Worm (Caenorhabditis elegans) whole organism, dauer: ENCODE measurements around the gene cyp-35B2.

ENCODE experiments used
- unc-62 ChIP-seq: sonication (generic microtip); optimal IDR thresholded peaks from 2 replicates; lab custom pipeline; 2017; ENCODE audit warnings: missing biosample characterization, missing genetic modification reagents, missing genetic modification characterization

cyp-35B2 gene

DNA sequence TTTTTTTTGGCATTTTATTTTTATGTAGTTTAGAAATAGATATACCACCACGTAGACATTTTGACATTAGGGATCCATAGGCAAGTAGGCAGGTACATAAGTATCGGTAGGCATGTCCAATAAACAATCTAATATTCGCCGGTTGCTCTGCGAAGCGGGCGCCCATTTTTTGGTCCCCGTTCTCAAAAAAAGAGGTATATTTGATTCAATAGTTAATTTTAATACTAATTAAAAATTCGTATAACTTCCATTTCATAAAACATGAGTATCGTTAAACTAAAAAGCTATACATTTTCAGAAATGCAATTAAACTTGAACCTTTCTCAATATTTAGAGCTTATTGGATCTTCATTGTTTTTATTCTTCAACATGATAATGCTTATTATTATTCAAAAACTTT, 35.0 kb downstream of the cyp-35B2 start, which contains the start of gene str-83:
Gene str-83 (plus strand): TSS at position 301 of the 400 bp plus-strand sequence.
- no peak for TF ChIP-seq unc-62 (GFP tag; lab: Kevin White, UChicago)

DNA sequence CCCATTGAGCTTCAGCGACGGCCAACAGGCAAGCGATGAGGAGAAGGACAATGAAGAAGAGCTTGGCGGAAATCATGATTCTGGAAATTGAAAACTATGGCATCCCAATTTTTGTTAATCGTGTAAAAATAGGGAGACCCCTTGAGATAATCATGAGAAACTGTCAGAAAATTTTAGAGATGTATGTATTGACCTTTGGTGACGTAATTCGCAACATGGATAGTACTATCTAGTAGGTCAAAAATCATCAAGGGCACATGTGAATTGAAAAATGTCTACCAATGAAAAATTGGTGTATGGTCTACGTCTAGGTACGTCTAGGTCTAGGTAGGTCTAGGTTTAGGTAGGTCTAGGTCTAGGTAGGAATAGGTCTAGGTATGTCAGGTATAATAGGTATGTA, 37.1 kb downstream of the cyp-35B2 start, which contains the start of gene nlp-34:
Gene nlp-34 (minus strand): TSS at position 82 of the 400 bp plus-strand sequence.
- no peak for TF ChIP-seq unc-62 (GFP tag; lab: Kevin White, UChicago)

DNA sequence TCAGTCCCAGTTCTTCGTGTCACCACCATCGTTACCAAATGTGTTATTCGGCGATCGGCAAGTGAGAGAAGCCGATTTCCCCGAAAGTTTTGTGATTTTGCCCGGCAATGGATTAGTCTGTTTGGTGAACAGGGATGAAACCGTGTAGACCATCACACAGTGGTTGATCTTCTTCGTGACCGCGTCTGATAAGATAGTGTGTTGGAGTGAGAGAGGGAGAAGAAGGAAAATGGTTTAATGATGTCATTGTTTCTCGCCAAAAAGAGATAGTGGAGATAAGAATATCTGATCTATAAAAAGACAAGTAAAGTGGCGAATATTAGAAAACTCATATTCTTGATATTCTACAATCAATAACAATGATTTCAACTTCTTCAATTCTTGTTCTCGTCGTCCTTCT, 37.9 kb downstream of the cyp-35B2 start, which contains the start of gene nlp-31:
Gene nlp-31 (plus strand): TSS at position 237 of the 400 bp plus-strand sequence.
- TF ChIP-seq unc-62 (GFP tag; lab: Kevin White, UChicago), result no peak

DNA sequence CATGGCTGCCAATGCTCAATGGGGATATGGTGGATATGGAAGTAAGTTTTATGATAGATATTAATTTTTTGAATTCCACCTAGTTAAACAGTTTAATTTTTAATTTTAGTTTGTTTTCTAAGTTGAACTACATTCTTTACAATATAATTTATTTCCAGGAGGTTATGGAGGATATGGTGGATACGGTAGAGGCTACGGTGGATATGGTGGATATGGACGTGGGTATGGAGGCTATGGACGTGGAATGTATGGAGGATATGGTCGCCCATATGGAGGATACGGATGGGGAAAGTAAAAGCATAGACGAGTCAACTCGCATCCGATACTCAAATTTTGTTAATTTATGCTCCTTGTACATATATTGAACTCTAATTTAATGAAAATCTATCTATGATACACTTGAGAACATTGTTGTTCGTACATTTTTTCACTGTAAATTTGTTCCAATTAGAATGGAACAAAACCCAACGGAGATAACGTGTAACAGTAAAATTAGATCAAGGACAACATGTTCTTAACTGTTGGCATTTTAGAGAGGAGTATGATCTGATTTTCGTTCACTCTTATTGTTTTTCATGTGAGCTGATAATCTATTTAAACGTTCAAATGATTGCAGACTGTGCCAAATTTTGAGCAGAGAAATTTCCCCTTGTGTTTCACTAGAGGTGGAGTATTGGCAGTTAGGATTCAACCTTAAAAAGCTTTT, 38.4 kb downstream of the cyp-35B2 start:
- TF ChIP-seq unc-62 (GFP tag; lab: Kevin White, UChicago), result no peak

DNA sequence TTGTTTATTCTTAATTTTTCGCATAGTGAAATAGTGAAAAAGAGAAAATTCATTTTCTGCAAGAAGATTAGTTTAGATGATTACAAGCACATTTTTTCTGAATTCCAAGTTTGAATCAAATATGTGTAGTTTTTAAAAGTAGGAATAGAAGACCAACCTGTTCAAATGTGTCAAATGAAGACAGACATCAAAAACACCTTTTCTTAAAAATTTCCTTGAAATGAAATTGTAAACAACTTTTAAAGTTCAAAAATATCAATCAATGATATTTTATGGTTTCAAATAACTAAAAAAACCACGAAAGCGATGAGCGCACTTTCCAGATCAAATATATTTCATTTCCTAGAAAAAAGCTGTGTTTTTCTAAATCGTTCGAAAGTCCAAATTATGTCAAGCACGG, 39.7 kb downstream of the cyp-35B2 start, which contains the start of gene nlp-30:
Gene nlp-30 (plus strand): TSS at position 301 of the 400 bp plus-strand sequence.
- no peak for TF ChIP-seq unc-62 (GFP tag; lab: Kevin White, UChicago)

DNA sequence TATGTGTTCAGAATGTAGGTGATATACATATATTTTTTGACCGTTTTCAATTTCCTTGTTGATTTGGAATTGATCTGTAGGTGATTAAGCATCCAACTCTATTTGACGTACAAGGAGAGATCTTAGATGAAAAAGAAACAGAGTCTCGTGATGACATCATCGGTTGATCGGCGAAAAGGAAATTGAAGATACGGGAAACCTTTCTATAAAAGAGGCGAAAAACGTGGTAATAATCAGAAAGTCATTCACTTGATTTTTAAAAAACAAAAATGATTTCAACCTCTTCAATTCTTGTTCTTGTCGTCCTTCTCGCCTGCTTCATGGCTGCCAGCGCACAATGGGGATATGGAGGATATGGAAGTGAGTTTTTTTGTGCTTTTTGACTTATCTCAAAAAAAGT, 42.2 kb downstream of the cyp-35B2 start, which contains the start of gene nlp-29:
Gene nlp-29 (plus strand): TSS at position 248 of the 400 bp plus-strand sequence.
- no peak for TF ChIP-seq unc-62 (GFP tag; lab: Kevin White, UChicago)

DNA sequence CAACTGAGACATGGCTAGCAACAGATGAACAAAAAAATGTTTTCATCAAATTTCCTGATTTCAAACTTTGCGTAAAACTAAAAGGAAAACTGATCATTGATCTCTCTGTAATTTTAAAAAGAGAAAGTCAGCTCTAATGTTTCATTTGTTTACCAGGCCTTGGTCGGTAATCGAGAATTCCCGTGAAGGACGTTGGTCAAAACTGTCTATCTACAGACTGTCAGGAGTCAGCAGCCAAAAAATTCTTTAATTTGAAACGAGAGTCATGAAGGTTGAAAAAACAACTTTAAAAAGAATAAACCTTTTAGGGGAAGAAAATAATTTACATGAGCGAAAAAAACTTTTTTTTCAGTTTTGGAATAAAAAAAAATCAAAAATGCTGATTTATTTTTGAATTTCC, 43.1 kb downstream of the cyp-35B2 start:
- TF ChIP-seq unc-62 (GFP tag; lab: Kevin White, UChicago), result no peak

DNA sequence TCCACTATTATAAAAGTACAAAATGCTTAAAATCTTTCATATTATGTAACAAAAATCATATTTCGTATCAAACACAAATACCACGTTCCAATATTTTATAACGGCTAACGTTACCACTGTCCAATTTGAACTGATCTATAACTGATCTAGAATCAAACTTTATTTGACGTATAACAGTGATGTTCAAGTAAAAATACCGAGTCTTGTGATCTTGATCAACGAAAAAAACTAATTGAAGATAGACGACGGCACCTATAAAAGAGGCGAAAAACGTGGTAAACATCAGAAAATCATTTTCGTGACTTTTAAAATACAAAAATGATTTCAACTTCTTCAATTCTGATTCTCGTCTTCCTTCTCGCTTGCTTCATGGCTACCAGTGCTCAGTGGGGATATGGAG, 45.7 kb downstream of the cyp-35B2 start, which contains the start of gene nlp-28:
Gene nlp-28 (plus strand): TSS at position 285 of the 400 bp plus-strand sequence.
- TF ChIP-seq unc-62 (GFP tag; lab: Kevin White, UChicago), result no peak

DNA sequence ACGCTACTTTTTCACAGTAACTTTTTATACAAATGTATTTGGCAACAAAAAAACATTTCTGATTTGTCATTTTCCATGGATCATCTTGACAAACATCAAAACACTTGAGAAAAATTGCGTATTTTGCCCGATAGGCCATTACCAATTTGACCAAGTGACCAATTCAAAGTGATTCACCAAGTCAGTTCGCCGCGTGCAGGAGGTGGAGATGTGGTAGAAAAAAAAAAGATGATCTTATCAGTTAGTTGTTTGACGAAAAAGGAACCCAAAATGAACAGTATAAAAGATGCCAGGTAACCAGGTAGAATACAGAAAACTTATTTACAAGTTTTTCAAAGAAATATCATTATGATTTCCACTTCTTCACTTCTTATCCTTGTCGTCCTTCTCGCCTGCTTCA, 47.1 kb downstream of the cyp-35B2 start, which contains the start of gene nlp-27:
Gene nlp-27 (plus strand): TSS at position 309 of the 400 bp plus-strand sequence.
- TF ChIP-seq unc-62 (GFP tag; lab: Kevin White, UChicago), result no peak

DNA sequence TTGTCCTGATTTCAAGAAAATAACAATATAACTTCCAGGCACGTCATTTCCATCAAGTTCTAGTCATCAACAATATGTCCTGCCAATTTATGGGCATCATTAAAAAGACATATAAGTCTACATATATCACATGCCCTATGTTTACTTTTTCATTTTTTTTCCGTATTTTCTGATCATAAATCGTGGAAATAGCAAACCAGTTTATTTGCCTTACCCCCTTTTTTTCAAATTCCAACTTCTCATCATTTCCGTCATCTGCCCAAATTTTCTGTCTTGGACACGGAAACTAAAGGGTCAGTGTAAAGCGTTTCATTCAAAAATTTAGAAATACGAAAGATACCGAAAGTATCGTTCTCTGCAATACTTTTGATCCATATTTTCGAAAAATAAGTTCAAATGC, 50.4 kb downstream of the cyp-35B2 start:
- no peak for TF ChIP-seq unc-62 (GFP tag; lab: Kevin White, UChicago)

DNA sequence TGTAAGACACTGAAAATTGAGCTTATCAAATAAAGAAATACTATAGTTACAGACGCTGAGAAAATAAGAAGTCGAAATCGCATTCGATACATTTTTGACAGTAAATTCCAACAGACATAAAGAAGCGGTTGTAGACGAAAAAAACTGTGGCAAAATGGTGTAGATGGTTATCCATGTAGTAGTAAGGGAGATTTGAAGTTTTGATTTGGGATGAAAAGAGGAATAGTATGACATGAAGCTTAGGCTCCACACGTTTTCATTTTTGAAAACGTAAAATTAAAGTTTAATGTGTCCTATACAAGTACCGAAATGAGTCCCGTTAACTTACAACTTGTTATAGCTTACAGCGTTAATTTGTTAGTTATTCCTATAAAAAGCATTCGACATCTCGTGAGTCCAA, 52.1 kb downstream of the cyp-35B2 start, which contains the start of gene K09D9.9:
Gene K09D9.9 (minus strand): TSS at position 101 of the 400 bp plus-strand sequence.
- TF ChIP-seq unc-62 (GFP tag; lab: Kevin White, UChicago), result no peak
